Worm (Caenorhabditis elegans) whole organism, L1 larva: ENCODE measurements around the gene C17E7.13.

Source experiments
- ceh-8 ChIP-seq: fragments of 200-800 bp; sonication (Bioruptor generic); optimal IDR thresholded peaks from 2 replicates; lab custom pipeline; 2018; ENCODE audit warnings: mild to moderate bottlenecking, missing genetic modification characterization, moderate library complexity, missing compliant biosample characterization
- efl-1 ChIP-seq, 4 experiments: fragments of 150-350 bp; optimal IDR thresholded peaks in 3 of 4; peaks in 1 of 4; 1 replicate in 1 of 4; 2 replicates in 3 of 4; lab custom pipeline; 2014; ENCODE audit warnings: missing biosample characterization in 2 of 4, missing genetic modification characterization in 2 of 4, missing genetic modification reagents in 2 of 4
- fos-1 ChIP-seq: fragments of 150-350 bp; optimal IDR thresholded peaks from 2 replicates; lab custom pipeline; 2014; ENCODE audit warnings: missing biosample characterization, missing genetic modification characterization
- lin-13 ChIP-seq: fragments of 150-350 bp; optimal IDR thresholded peaks from 2 replicates; lab custom pipeline; 2014; ENCODE audit warnings: missing biosample characterization, missing genetic modification reagents, missing genetic modification characterization
- lin-35 ChIP-seq, 2 experiments: fragments of 150-350 bp; optimal IDR thresholded peaks; 2 replicates each; lab custom pipeline; 2014; ENCODE audit warnings: missing biosample characterization in 2 of 2, missing genetic modification characterization in 2 of 2, missing genetic modification reagents in 2 of 2
- lir-3 ChIP-seq: sonication (generic microtip); optimal IDR thresholded peaks from 2 replicates; lab custom pipeline; 2016; ENCODE audit warnings: mild to moderate bottlenecking, missing genetic modification characterization, moderate library complexity, missing compliant biosample characterization; ENCODE audit not compliant: poor library complexity
- nhr-11 ChIP-seq: fragments of 150-350 bp; optimal IDR thresholded peaks from 2 replicates; lab custom pipeline; 2014; ENCODE audit warnings: missing biosample characterization, missing genetic modification characterization
- nhr-237 ChIP-seq: fragments of 150-350 bp; optimal IDR thresholded peaks from 2 replicates; lab custom pipeline; 2014; ENCODE audit warnings: missing biosample characterization, missing genetic modification characterization
- nhr-28 ChIP-seq: fragments of 150-350 bp; optimal IDR thresholded peaks from 2 replicates; lab custom pipeline; 2014; ENCODE audit warnings: missing biosample characterization, missing genetic modification characterization
- nhr-76 ChIP-seq: sonication (generic microtip); optimal IDR thresholded peaks from 2 replicates; lab custom pipeline; 2017; ENCODE audit warnings: missing biosample characterization, missing genetic modification characterization
- sptf-1 ChIP-seq: fragments of 150-350 bp; optimal IDR thresholded peaks from 2 replicates; lab custom pipeline; 2014; ENCODE audit warnings: missing biosample characterization, missing genetic modification characterization
- ztf-11 ChIP-seq, 2 experiments: sonication (generic microtip); optimal IDR thresholded peaks; 2 replicates each; lab custom pipeline; 2016 to 2017; ENCODE audit warnings: missing genetic modification characterization in 2 of 2, missing biosample characterization in 1 of 2, missing compliant biosample characterization in 1 of 2
- ztf-4 ChIP-seq: fragments of 150-350 bp; optimal IDR thresholded peaks from 2 replicates; lab custom pipeline; 2014; ENCODE audit warnings: missing biosample characterization, missing genetic modification characterization

DNA sequence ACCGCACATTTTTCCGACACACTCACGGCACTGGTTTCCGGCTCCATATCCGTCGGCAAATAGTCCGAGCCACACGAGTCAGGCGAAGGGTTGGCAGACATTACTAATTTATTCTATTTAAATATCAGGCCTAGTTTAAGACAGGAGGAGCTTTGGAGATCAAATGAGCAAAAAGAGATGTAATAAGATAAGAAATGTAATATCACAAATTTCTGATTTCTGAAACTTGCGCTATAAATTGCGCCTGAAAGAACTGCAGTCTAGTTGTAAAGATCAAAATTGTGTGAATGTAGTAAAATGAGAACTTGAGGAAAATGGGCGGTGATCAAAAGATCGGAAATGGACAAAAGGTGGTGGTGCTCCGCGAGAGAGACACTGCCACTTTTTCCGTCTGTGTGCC, 34.2 kb downstream of the C17E7.13 start, which contains the start of gene nhr-186:
- TF ChIP-seq fos-1 (tag; lab: Kevin White, UChicago) = no peak
- no peak for TF ChIP-seq ztf-11 (tag; optimal IDR thresholded peaks at IDR 0.05; lab: Kevin White, UChicago)
- TF ChIP-seq nhr-76 = no peak
- TF ChIP-seq sptf-1 = no peak
- no peak for TF ChIP-seq lin-35 (GFP tag; optimal IDR thresholded peaks at IDR 0.05; lab: Kevin White, UChicago)
- TF ChIP-seq ztf-4 (tag; lab: Kevin White, UChicago) = no peak
- no peak for TF ChIP-seq nhr-237 (tag; lab: Kevin White, UChicago)
- no peak for TF ChIP-seq ceh-8 (GFP tag; lab: Kevin White, UChicago)
- TF ChIP-seq lir-3 (tag; lab: Kevin White, UChicago) = no peak
- TF ChIP-seq nhr-28 (tag; lab: Kevin White, UChicago) = no peak
- TF ChIP-seq lin-13 (GFP tag; lab: Kevin White, UChicago) = no peak
- no peak for TF ChIP-seq efl-1 (optimal IDR thresholded peaks at IDR 0.05; lab: Kevin White, UChicago)
- TF ChIP-seq efl-1 (GFP tag; optimal IDR thresholded peaks at IDR 0.05 in 1 of 2; lab: Kevin White, UChicago) = peak in 1 of 2 experiments; percentile 76
- TF ChIP-seq nhr-11 = no peak
